Worm (Caenorhabditis elegans): Measurements from ENCODE around the gene emb-5.

ce11 chrIII:4687134-4687533 lies 33.3 kb downstream of the emb-5 start:
- TF ChIP-seq T22C8.4 (GFP tag; IDR thresholded peaks at IDR 0.05), result no peak
- TF ChIP-seq cog-1 (tag; optimal IDR thresholded peaks at IDR 0.05), result no peak
- TF ChIP-seq flt-1 (GFP tag; IDR thresholded peaks at IDR 0.05), result no peak
- no peak for TF ChIP-seq ztf-29 (GFP tag; IDR thresholded peaks at IDR 0.05)
- TF ChIP-seq tab-1 (GFP tag; IDR thresholded peaks at IDR 0.05), result no peak
- TF ChIP-seq med-1 (GFP tag; optimal IDR thresholded peaks at IDR 0.05; ENCODE audit: insufficient read depth), result no peak
- no peak for TF ChIP-seq klf-2 (GFP tag; conservative IDR thresholded peaks at IDR 0.05)
